Worm (Caenorhabditis elegans) whole organism, midembryonic: ENCODE results near the gene Y14H12B.2.
A peak's percentile ranks its signal among the peaks of the same experiment; 100 is the strongest.

ENCODE experiments used
- T22C8.4 ChIP-seq: fragments of 200-800 bp; sonication (Bioruptor generic); IDR thresholded peaks from 2 replicates; pipeline ENCODE4 v1.3.6; 2022; ENCODE audit warnings: missing genetic modification characterization, missing compliant biosample characterization
- cog-1 ChIP-seq: sonication (generic microtip); optimal IDR thresholded peaks from 2 replicates; lab custom pipeline; 2016; ENCODE audit warnings: missing genetic modification characterization, missing compliant biosample characterization
- flt-1 ChIP-seq: fragments of 200-800 bp; sonication (Bioruptor generic); IDR thresholded peaks from 2 replicates; pipeline ENCODE4 v1.3.6; 2022; ENCODE audit warnings: missing genetic modification characterization, missing compliant biosample characterization
- klf-2 ChIP-seq: fragments of 200-800 bp; sonication (Bioruptor generic); conservative IDR thresholded peaks from 2 replicates; pipeline ENCODE4 v1.3.6; 2022; ENCODE audit warnings: missing genetic modification reagents, missing genetic modification characterization, missing compliant biosample characterization
- med-1 ChIP-seq: sonication (generic microtip); optimal IDR thresholded peaks from 2 replicates; lab custom pipeline; 2017; ENCODE audit warnings: missing genetic modification characterization, mild to moderate bottlenecking, missing compliant biosample characterization, antibody characterized with exemption, missing genetic modification reagents; ENCODE audit not compliant: insufficient read depth
- tab-1 ChIP-seq: fragments of 200-800 bp; sonication (Bioruptor generic); IDR thresholded peaks from 2 replicates; pipeline ENCODE4 v1.3.6; 2022; ENCODE audit warnings: missing genetic modification characterization, missing compliant biosample characterization
- ztf-29 ChIP-seq: fragments of 200-800 bp; sonication (Bioruptor generic); IDR thresholded peaks from 2 replicates; pipeline ENCODE4 v1.3.6; 2022; ENCODE audit warnings: missing genetic modification reagents, missing genetic modification characterization, missing compliant biosample characterization

- no peak for TF ChIP-seq klf-2 (GFP tag; lab: Robert Waterston, UW)
- no peak for TF ChIP-seq med-1
- TF ChIP-seq tab-1 (GFP tag; lab: Robert Waterston, UW): no peak
- TF ChIP-seq ztf-29: no peak
- no peak for TF ChIP-seq cog-1 (tag; lab: Kevin White, UChicago)
- 0 out of 2 replicates have a peak, but pooled peaks have one; percentile 44 for TF ChIP-seq flt-1 (GFP tag; lab: Robert Waterston, UW)
- TF ChIP-seq T22C8.4 (GFP tag; lab: Robert Waterston, UW): no peak
These were observed 30.9 kb upstream of the Y14H12B.2 start for ce11 chrII:3964302-3964885.
